Fruit fly (Drosophila melanogaster) whole organism, embryonic: ENCODE results near the gene Phae1.

Experiments used
- CG11398 ChIP-seq: fragments of 200-800 bp; sonication (Bioruptor generic); optimal IDR thresholded peaks from 2 replicates; lab custom pipeline; 2016; ENCODE audit warnings: missing biosample characterization, missing genetic modification characterization
- CG11723 ChIP-seq: fragments of 200-800 bp; sonication (Bioruptor generic); optimal IDR thresholded peaks from 2 replicates; lab custom pipeline; 2017; ENCODE audit warnings: missing biosample characterization, mild to moderate bottlenecking, missing genetic modification characterization
- CG12236 ChIP-seq: fragments of 200-800 bp; sonication (Bioruptor generic); optimal IDR thresholded peaks from 2 replicates; lab custom pipeline; 2016; ENCODE audit warnings: missing biosample characterization, missing genetic modification characterization
- CG1233 ChIP-seq: fragments of 200-800 bp; sonication (Bioruptor generic); optimal IDR thresholded peaks from 4 replicates; lab custom pipeline; 2018; ENCODE audit warnings: missing biosample characterization, mild to moderate bottlenecking, missing genetic modification characterization
- CG12391 ChIP-seq: fragments of 200-800 bp; sonication (Bioruptor generic); optimal IDR thresholded peaks from 3 replicates; lab custom pipeline; 2018; ENCODE audit warnings: missing biosample characterization, mild to moderate bottlenecking, missing genetic modification characterization, moderate library complexity
- CG13775 ChIP-seq: fragments of 200-800 bp; sonication (Bioruptor generic); optimal IDR thresholded peaks from 3 replicates; lab custom pipeline; 2017; ENCODE audit warnings: missing biosample characterization, mild to moderate bottlenecking, missing genetic modification characterization
- CG14441 ChIP-seq: fragments of 200-800 bp; sonication (Bioruptor generic); IDR thresholded peaks from 2 replicates; pipeline ENCODE4 v1.3.6; 2022; ENCODE audit warnings: missing biosample characterization, missing genetic modification characterization
- CG15601 ChIP-seq: fragments of 200-800 bp; sonication (Bioruptor generic); optimal IDR thresholded peaks from 3 replicates; lab custom pipeline; 2019; ENCODE audit warnings: missing biosample characterization, mild to moderate bottlenecking, missing genetic modification characterization, moderate library complexity
- CG17829 ChIP-seq: fragments of 200-800 bp; optimal IDR thresholded peaks from 2 replicates; lab custom pipeline; 2019; ENCODE audit warnings: missing biosample characterization, mild to moderate bottlenecking, missing genetic modification characterization, moderate library complexity
- CG18262 ChIP-seq: fragments of 200-800 bp; optimal IDR thresholded peaks from 3 replicates; lab custom pipeline; 2019; ENCODE audit warnings: missing biosample characterization, mild to moderate bottlenecking, missing genetic modification characterization, moderate library complexity
- CG18619 ChIP-seq: fragments of 200-800 bp; sonication (Bioruptor generic); optimal IDR thresholded peaks from 3 replicates; lab custom pipeline; 2017; ENCODE audit warnings: missing biosample characterization, mild to moderate bottlenecking, missing genetic modification characterization
- CG2712 ChIP-seq: fragments of 200-800 bp; optimal IDR thresholded peaks from 3 replicates; lab custom pipeline; 2019; ENCODE audit warnings: missing biosample characterization, mild to moderate bottlenecking, missing genetic modification characterization, moderate library complexity
- CG31224 ChIP-seq: fragments of 200-800 bp; sonication (Bioruptor generic); IDR thresholded peaks from 2 replicates; pipeline ENCODE4 v1.3.6; 2022; ENCODE audit warnings: missing biosample characterization, missing genetic modification characterization
- CG31441 ChIP-seq: fragments of 200-800 bp; sonication (Bioruptor generic); IDR thresholded peaks from 2 replicates; pipeline ENCODE4 v1.3.6; 2022; ENCODE audit warnings: missing biosample characterization, missing genetic modification characterization
- CG32767 ChIP-seq: fragments of 200-800 bp; sonication (Bioruptor generic); IDR thresholded peaks from 2 replicates; pipeline ENCODE4 v1.3.6; 2022; ENCODE audit warnings: missing biosample characterization, missing genetic modification characterization
- CG4617 ChIP-seq: fragments of 200-800 bp; sonication (Bioruptor generic); optimal IDR thresholded peaks from 3 replicates; lab custom pipeline; 2016; ENCODE audit warnings: missing biosample characterization, missing genetic modification characterization, borderline replicate concordance
- CG4820 ChIP-seq: fragments of 200-800 bp; sonication (Bioruptor generic); optimal IDR thresholded peaks from 3 replicates; lab custom pipeline; 2016; ENCODE audit warnings: missing biosample characterization, missing genetic modification characterization
- CG7271 ChIP-seq: fragments of 200-800 bp; sonication (Bioruptor generic); optimal IDR thresholded peaks from 2 replicates; lab custom pipeline; 2018; ENCODE audit warnings: missing biosample characterization, mild to moderate bottlenecking, missing genetic modification characterization, moderate library complexity
- CG7987 ChIP-seq: fragments of 200-800 bp; sonication (Bioruptor generic); optimal IDR thresholded peaks from 2 replicates; lab custom pipeline; 2018; ENCODE audit warnings: missing biosample characterization, mild to moderate bottlenecking, missing genetic modification characterization, moderate library complexity
- CG8944 ChIP-seq: fragments of 200-800 bp; sonication (Bioruptor generic); optimal IDR thresholded peaks from 3 replicates; lab custom pipeline; 2016; ENCODE audit warnings: missing biosample characterization, missing genetic modification characterization
- CTCF ChIP-seq: fragments of 200-800 bp; sonication (Bioruptor generic); optimal IDR thresholded peaks from 2 replicates; lab custom pipeline; 2017; ENCODE audit warnings: missing biosample characterization, mild to moderate bottlenecking, missing genetic modification characterization, moderate library complexity
- CrebB ChIP-seq: fragments of 200-800 bp; sonication (Bioruptor generic); optimal IDR thresholded peaks from 3 replicates; lab custom pipeline; 2018; ENCODE audit warnings: missing biosample characterization, mild to moderate bottlenecking, missing genetic modification characterization
- Dip3 ChIP-seq: fragments of 200-800 bp; sonication (Bioruptor generic); optimal IDR thresholded peaks from 3 replicates; lab custom pipeline; 2016; ENCODE audit warnings: missing biosample characterization, missing genetic modification characterization
- Doc2 ChIP-seq: fragments of 200-800 bp; sonication (Bioruptor generic); IDR thresholded peaks from 2 replicates; pipeline ENCODE4 v1.3.6; 2022; ENCODE audit warnings: missing biosample characterization, missing genetic modification characterization
- Eip74EF ChIP-seq, 2 experiments: fragments of 200-800 bp in 1 of 2; fragments of >200 bp in 1 of 2; sonication (Bioruptor generic) in 1 of 2; optimal IDR thresholded peaks; 2 replicates each; lab custom pipeline; 2017 to 2019; ENCODE audit warnings: missing biosample characterization in 2 of 2, missing genetic modification characterization in 2 of 2, mild to moderate bottlenecking in 1 of 2, moderate library complexity in 1 of 2
- Ets65A ChIP-seq: fragments of 200-800 bp; sonication (Bioruptor generic); peaks from one replicate; lab custom pipeline; 2016; ENCODE audit warnings: missing biosample characterization, missing genetic modification characterization
- Gug ChIP-seq: fragments of 200-800 bp; sonication (Bioruptor generic); IDR thresholded peaks from 4 replicates; pipeline ENCODE4 v1.3.6; 2022; ENCODE audit warnings: missing biosample characterization, missing genetic modification characterization
- HLH4C ChIP-seq: fragments of 200-800 bp; sonication (Bioruptor generic); IDR thresholded peaks from 3 replicates; pipeline ENCODE4 v1.3.6; 2022; ENCODE audit warnings: missing biosample characterization, missing genetic modification characterization; ENCODE audit not compliant: partially characterized antibody
- Hand ChIP-seq: fragments of 200-800 bp; sonication (Bioruptor generic); optimal IDR thresholded peaks from 2 replicates; lab custom pipeline; 2017; ENCODE audit warnings: mild to moderate bottlenecking, missing biosample characterization, missing genetic modification reagents, missing genetic modification characterization
- HmgD ChIP-seq: fragments of 200-800 bp; sonication (Bioruptor generic); optimal IDR thresholded peaks from 3 replicates; lab custom pipeline; 2016; ENCODE audit warnings: missing biosample characterization, missing genetic modification characterization
- Hmx ChIP-seq: fragments of 200-800 bp; sonication (Bioruptor generic); optimal IDR thresholded peaks from 2 replicates; lab custom pipeline; 2016; ENCODE audit warnings: missing biosample characterization, missing genetic modification characterization
- NC2α ChIP-seq: fragments of 200-800 bp; sonication (Bioruptor generic); optimal IDR thresholded peaks from 2 replicates; lab custom pipeline; 2016; ENCODE audit warnings: missing biosample characterization, missing genetic modification characterization
- Oli ChIP-seq: fragments of 200-800 bp; sonication (Bioruptor generic); optimal IDR thresholded peaks from 2 replicates; lab custom pipeline; 2018; ENCODE audit warnings: missing biosample characterization, mild to moderate bottlenecking, missing genetic modification characterization, moderate library complexity
- Opbp ChIP-seq: fragments of 200-800 bp; sonication (Bioruptor generic); IDR thresholded peaks from 3 replicates; pipeline ENCODE4 v1.3.6; 2022; ENCODE audit warnings: missing biosample characterization, missing genetic modification characterization; ENCODE audit not compliant: partially characterized antibody
- Usf ChIP-seq: fragments of 200-800 bp; sonication (Bioruptor generic); optimal IDR thresholded peaks from 2 replicates; lab custom pipeline; 2017; ENCODE audit warnings: missing genotype, missing biosample characterization, missing genetic modification characterization
- Xrp1 ChIP-seq: fragments of 200-800 bp; sonication (Bioruptor generic); IDR thresholded peaks from 2 replicates; pipeline ENCODE4 v1.3.6; 2022; ENCODE audit warnings: missing biosample characterization, missing genetic modification characterization
- abd-A ChIP-seq: fragments of 200-800 bp; sonication (Bioruptor generic); optimal IDR thresholded peaks from 3 replicates; lab custom pipeline; 2019; ENCODE audit warnings: missing biosample characterization, mild to moderate bottlenecking, missing genetic modification characterization, moderate library complexity
- az2 ChIP-seq: fragments of 200-800 bp; sonication (Bioruptor generic); optimal IDR thresholded peaks from 3 replicates; lab custom pipeline; 2016; ENCODE audit warnings: missing biosample characterization, missing genetic modification characterization
- bab2 ChIP-seq: fragments of 200-800 bp; sonication (Bioruptor generic); optimal IDR thresholded peaks from 2 replicates; lab custom pipeline; 2016; ENCODE audit warnings: missing biosample characterization, missing genetic modification characterization
- bcd ChIP-seq: fragments of 200-800 bp; sonication (Bioruptor generic); optimal IDR thresholded peaks from 2 replicates; lab custom pipeline; 2017; ENCODE audit warnings: missing biosample characterization, mild to moderate bottlenecking, missing genetic modification characterization
- corto ChIP-seq: fragments of 200-800 bp; sonication (Bioruptor generic); optimal IDR thresholded peaks from 2 replicates; lab custom pipeline; 2016; ENCODE audit warnings: missing biosample characterization, mild to moderate bottlenecking, missing genetic modification characterization, moderate library complexity
- eve ChIP-seq, 2 experiments: fragments of >200 bp; optimal IDR thresholded peaks; 2 replicates each; lab custom pipeline; 2017; ENCODE audit warnings: missing biosample characterization in 2 of 2, missing genetic modification characterization in 2 of 2
- gem ChIP-seq: fragments of 200-800 bp; sonication (Bioruptor generic); optimal IDR thresholded peaks from 2 replicates; lab custom pipeline; 2019; ENCODE audit warnings: missing biosample characterization, mild to moderate bottlenecking, missing genetic modification characterization, moderate library complexity
- hb ChIP-seq: fragments of 200-800 bp; sonication (Bioruptor generic); IDR thresholded peaks from 3 replicates; pipeline ENCODE4 v1.3.6; 2022; ENCODE audit warnings: missing biosample characterization, missing genetic modification characterization; ENCODE audit not compliant: partially characterized antibody
- luna ChIP-seq: fragments of 200-800 bp; sonication (Bioruptor generic); optimal IDR thresholded peaks from 2 replicates; lab custom pipeline; 2016; ENCODE audit warnings: missing biosample characterization, missing genetic modification characterization
- pho ChIP-seq: fragments of 200-800 bp; sonication (Bioruptor generic); optimal IDR thresholded peaks from 2 replicates; lab custom pipeline; 2016; ENCODE audit warnings: missing biosample characterization, missing genetic modification characterization
- phol ChIP-seq: fragments of 200-800 bp; sonication (Bioruptor generic); optimal IDR thresholded peaks from 3 replicates; lab custom pipeline; 2018; ENCODE audit warnings: missing biosample characterization, mild to moderate bottlenecking, missing genetic modification characterization, moderate library complexity
- schlank ChIP-seq: fragments of 200-800 bp; sonication (Bioruptor generic); optimal IDR thresholded peaks from 2 replicates; lab custom pipeline; 2018; ENCODE audit warnings: missing biosample characterization, mild to moderate bottlenecking, missing genetic modification characterization
- sug ChIP-seq: fragments of 200-800 bp; optimal IDR thresholded peaks from 2 replicates; lab custom pipeline; 2019; ENCODE audit warnings: missing biosample characterization, mild to moderate bottlenecking, missing genetic modification characterization, moderate library complexity
- toy ChIP-seq: fragments of 200-800 bp; sonication (Bioruptor generic); IDR thresholded peaks from 2 replicates; pipeline ENCODE4 v1.3.6; 2022; ENCODE audit warnings: missing biosample characterization, missing genetic modification characterization
- twi ChIP-seq: fragments of 200-800 bp; optimal IDR thresholded peaks from 2 replicates; lab custom pipeline; 2019; ENCODE audit warnings: missing biosample characterization, mild to moderate bottlenecking, missing genetic modification characterization, moderate library complexity
- unpg ChIP-seq: fragments of 200-800 bp; sonication (Bioruptor generic); optimal IDR thresholded peaks from 3 replicates; lab custom pipeline; 2018; ENCODE audit warnings: missing biosample characterization, mild to moderate bottlenecking, missing genetic modification characterization, moderate library complexity
- yki ChIP-seq: fragments of >200 bp; optimal IDR thresholded peaks from 3 replicates; lab custom pipeline; 2018

Phae1 gene

dm6 chr2L:12115809-12116208 is 6.6 kb downstream of the Phae1 start (continued):
- TF ChIP-seq CG31441 (GFP tag; lab: Robert Waterston, UW) (0 out of 2 replicates have a peak, but pooled peaks have one; percentile 31), hb (GFP tag; lab: Robert Waterston, UW) (no peak), CG31224 (GFP tag; lab: Robert Waterston, UW) (no peak), twi (tag; lab: Kevin White, UChicago) (no peak), CG11723 (no peak), CG4617 (GFP tag; lab: Kevin White, UChicago) (no peak), luna (GFP tag; lab: Kevin White, UChicago) (no peak), phol (tag; lab: Kevin White, UChicago) (peak; percentile 44), CG14441 (GFP tag; lab: Robert Waterston, UW) (no peak), Eip74EF (GFP tag; optimal IDR thresholded peaks at IDR 0.05; lab: Kevin White, UChicago) (no peak), CrebB (tag; lab: Kevin White, UChicago) (no peak), CG12391 (tag; lab: Kevin White, UChicago) (no peak), bcd (GFP tag; lab: Kevin White, UChicago) (no peak), toy (GFP tag; lab: Robert Waterston, UW) (no peak), CG11398 (GFP tag; lab: Kevin White, UChicago) (no peak), HLH4C (GFP tag; lab: Robert Waterston, UW) (no peak), Hmx (GFP tag; lab: Kevin White, UChicago) (no peak), Gug (GFP tag; lab: Robert Waterston, UW) (no peak), sug (no peak), NC2α (GFP tag; lab: Kevin White, UChicago) (no peak), gem (tag; lab: Kevin White, UChicago) (peak; percentile 29), CG1233 (GFP tag; lab: Kevin White, UChicago) (no peak), corto (GFP tag; lab: Kevin White, UChicago) (no peak), HmgD (no peak), Xrp1 (GFP tag; lab: Robert Waterston, UW) (no peak), Hand (GFP tag; lab: Kevin White, UChicago) (no peak), schlank (tag; lab: Kevin White, UChicago) (no peak), CG7987 (GFP tag; lab: Kevin White, UChicago) (no peak), CG12236 (no peak), unpg (GFP tag; lab: Kevin White, UChicago) (no peak), yki (lab: Kevin White, UChicago) (no peak), Opbp (GFP tag; lab: Robert Waterston, UW) (no peak), Oli (tag; lab: Kevin White, UChicago) (no peak), CG4820 (no peak), eve (GFP tag; optimal IDR thresholded peaks at IDR 0.05; lab: Kevin White, UChicago) (no peak), abd-A (tag; lab: Kevin White, UChicago) (no peak), Dip3 (GFP tag; lab: Kevin White, UChicago) (no peak), CG2712 (peak; percentile 61), bab2 (GFP tag; lab: Kevin White, UChicago) (no peak), pho (GFP tag; lab: Kevin White, UChicago) (no peak), CG15601 (tag; lab: Kevin White, UChicago) (no peak), CTCF (GFP tag; lab: Kevin White, UChicago) (no peak), Ets65A (GFP tag; lab: Kevin White, UChicago) (no peak), CG18619 (no peak), CG7271 (tag; lab: Kevin White, UChicago) (no peak), CG32767 (GFP tag; lab: Robert Waterston, UW) (no peak), CG18262 (peak; percentile 58), CG17829 (tag; lab: Kevin White, UChicago) (peak; percentile 13), Usf (GFP tag; lab: Kevin White, UChicago) (no peak), CG13775 (GFP tag; lab: Kevin White, UChicago) (no peak), CG8944 (GFP tag; lab: Kevin White, UChicago) (no peak), az2 (GFP tag; lab: Kevin White, UChicago) (no peak), Doc2 (GFP tag; lab: Robert Waterston, UW) (no peak)
